Fruit fly (Drosophila melanogaster) whole organism, prepupa: ENCODE data around the gene Keap1.
A peak's percentile ranks its signal among the peaks of the same experiment; 100 is the strongest.

Experiments used
- Blimp-1 ChIP-seq: fragments of 200-800 bp; sonication (Bioruptor generic); optimal IDR thresholded peaks from 3 replicates; lab custom pipeline; 2017; ENCODE audit warnings: missing biosample characterization, missing genetic modification characterization, mild to moderate bottlenecking, moderate library complexity, missing genetic modification reagents
- CG10669 ChIP-seq: fragments of 200-800 bp; sonication (Bioruptor generic); optimal IDR thresholded peaks from 3 replicates; lab custom pipeline; 2018; ENCODE audit warnings: missing biosample characterization, mild to moderate bottlenecking, missing genetic modification characterization, moderate library complexity
- CG11294 ChIP-seq: fragments of 200-800 bp; sonication (Bioruptor generic); IDR thresholded peaks from 2 replicates; pipeline ENCODE4 v1.3.6; 2022; ENCODE audit warnings: missing biosample characterization, missing genetic modification characterization
- CG11902 ChIP-seq: fragments of 200-800 bp; sonication (Bioruptor generic); optimal IDR thresholded peaks from 3 replicates; lab custom pipeline; 2016; ENCODE audit warnings: missing biosample characterization, missing genetic modification characterization
- CG15336 ChIP-seq: fragments of 200-800 bp; sonication (Bioruptor generic); IDR thresholded peaks from 2 replicates; pipeline ENCODE4 v1.3.6; 2022; ENCODE audit warnings: missing biosample characterization, missing genetic modification characterization
- CG1621 ChIP-seq: fragments of 200-800 bp; sonication (Bioruptor generic); optimal IDR thresholded peaks from 3 replicates; lab custom pipeline; 2018; ENCODE audit warnings: missing biosample characterization, mild to moderate bottlenecking, missing genetic modification characterization
- CG16779 ChIP-seq: fragments of 200-800 bp; sonication (Bioruptor generic); optimal IDR thresholded peaks from 3 replicates; lab custom pipeline; 2017; ENCODE audit warnings: missing biosample characterization, mild to moderate bottlenecking, missing genetic modification characterization
- CG3032 ChIP-seq: fragments of 200-800 bp; optimal IDR thresholded peaks from 2 replicates; lab custom pipeline; 2019; ENCODE audit warnings: missing biosample characterization, mild to moderate bottlenecking, missing genetic modification characterization, moderate library complexity
- CG31627 ChIP-seq: fragments of 200-800 bp; sonication (Bioruptor generic); optimal IDR thresholded peaks from 3 replicates; lab custom pipeline; 2016; ENCODE audit warnings: missing biosample characterization, missing genetic modification characterization
- CG32006 ChIP-seq: fragments of 200-800 bp; sonication (Bioruptor generic); optimal IDR thresholded peaks from 3 replicates; lab custom pipeline; 2017; ENCODE audit warnings: missing biosample characterization, mild to moderate bottlenecking, missing genetic modification characterization
- CG34406 ChIP-seq: fragments of 200-800 bp; sonication (Bioruptor generic); optimal IDR thresholded peaks from 3 replicates; lab custom pipeline; 2016; ENCODE audit warnings: missing biosample characterization, missing genetic modification characterization
- CG4318 ChIP-seq: fragments of 200-800 bp; sonication (Bioruptor generic); optimal IDR thresholded peaks from 3 replicates; lab custom pipeline; 2017; ENCODE audit warnings: missing biosample characterization, mild to moderate bottlenecking, missing genetic modification characterization
- CG6163 ChIP-seq: fragments of 200-800 bp; sonication (Bioruptor generic); IDR thresholded peaks from 3 replicates; pipeline ENCODE4 v1.3.6; 2022; ENCODE audit warnings: missing biosample characterization, missing genetic modification characterization
- CG6808 ChIP-seq: fragments of 200-800 bp; sonication (Bioruptor generic); optimal IDR thresholded peaks from 3 replicates; lab custom pipeline; 2017; ENCODE audit warnings: missing biosample characterization, missing genetic modification characterization, mild to moderate bottlenecking, moderate library complexity, missing genetic modification reagents
- CG7368 ChIP-seq: fragments of 200-800 bp; sonication (Bioruptor generic); optimal IDR thresholded peaks from 3 replicates; lab custom pipeline; 2016; ENCODE audit warnings: missing biosample characterization, missing genetic modification characterization
- CG8119 ChIP-seq: fragments of 200-800 bp; sonication (Bioruptor generic); IDR thresholded peaks from 3 replicates; pipeline ENCODE4 v1.3.6; 2022; ENCODE audit warnings: missing biosample characterization, missing genetic modification characterization
- CG8632 ChIP-seq: fragments of 200-800 bp; sonication (Bioruptor generic); optimal IDR thresholded peaks from 3 replicates; lab custom pipeline; 2016; ENCODE audit warnings: missing biosample characterization, missing genetic modification characterization
- CG9139 ChIP-seq: fragments of 200-800 bp; sonication (Bioruptor generic); optimal IDR thresholded peaks from 3 replicates; lab custom pipeline; 2017; ENCODE audit warnings: missing biosample characterization, mild to moderate bottlenecking, missing genetic modification characterization
- Eip75B ChIP-seq: fragments of 200-800 bp; sonication (Bioruptor generic); optimal IDR thresholded peaks from 3 replicates; lab custom pipeline; 2016; ENCODE audit warnings: missing biosample characterization, missing genetic modification characterization
- Eip78C ChIP-seq: fragments of 200-800 bp; sonication (Bioruptor generic); peaks from one replicate; lab custom pipeline; 2016; ENCODE audit warnings: missing biosample characterization, missing genetic modification characterization
- Eip93F ChIP-seq: fragments of 200-800 bp; sonication (Bioruptor generic); optimal IDR thresholded peaks from 2 replicates; lab custom pipeline; 2016; ENCODE audit warnings: missing biosample characterization, mild to moderate bottlenecking, missing genetic modification characterization
- Ets21C ChIP-seq: fragments of 200-800 bp; sonication (Bioruptor generic); optimal IDR thresholded peaks from 3 replicates; lab custom pipeline; 2016; ENCODE audit warnings: missing biosample characterization, missing genetic modification characterization
- Gug ChIP-seq: fragments of 200-800 bp; sonication (Bioruptor generic); IDR thresholded peaks from 2 replicates; pipeline ENCODE4 v1.3.6; 2022; ENCODE audit warnings: missing biosample characterization, missing genetic modification characterization
- Hr38 ChIP-seq: sonication (Bioruptor generic); optimal IDR thresholded peaks from 2 replicates; lab custom pipeline; 2016; ENCODE audit warnings: missing biosample characterization, missing genetic modification characterization
- Hr4 ChIP-seq: fragments of 200-800 bp; sonication (Bioruptor generic); optimal IDR thresholded peaks from 3 replicates; lab custom pipeline; 2016; ENCODE audit warnings: missing biosample characterization, missing genetic modification characterization
- Lpt ChIP-seq: fragments of 200-800 bp; sonication (Bioruptor generic); optimal IDR thresholded peaks from 3 replicates; lab custom pipeline; 2016; ENCODE audit warnings: missing biosample characterization, missing genetic modification characterization
- Met ChIP-seq: fragments of 200-800 bp; sonication (Bioruptor generic); optimal IDR thresholded peaks from 3 replicates; lab custom pipeline; 2016; ENCODE audit warnings: missing biosample characterization, missing genetic modification characterization
- OdsH ChIP-seq: fragments of 200-800 bp; sonication (Bioruptor generic); optimal IDR thresholded peaks from 3 replicates; lab custom pipeline; 2016; ENCODE audit warnings: missing biosample characterization, missing genetic modification characterization
- achi ChIP-seq: fragments of 200-800 bp; sonication (Bioruptor generic); optimal IDR thresholded peaks from 3 replicates; lab custom pipeline; 2016; ENCODE audit warnings: missing biosample characterization, missing genetic modification characterization
- dac ChIP-seq: fragments of 200-800 bp; sonication (Bioruptor generic); optimal IDR thresholded peaks from 2 replicates; lab custom pipeline; 2017; ENCODE audit warnings: missing biosample characterization, mild to moderate bottlenecking, missing genetic modification characterization
- dsx ChIP-seq: fragments of 200-800 bp; optimal IDR thresholded peaks from 3 replicates; lab custom pipeline; 2019; ENCODE audit warnings: missing biosample characterization, mild to moderate bottlenecking, missing genetic modification characterization, moderate library complexity; ENCODE audit not compliant: poor library complexity, severe bottlenecking
- eg ChIP-seq: fragments of 200-800 bp; sonication (Bioruptor generic); IDR thresholded peaks from 3 replicates; pipeline ENCODE4 v1.3.6; 2022; ENCODE audit warnings: missing biosample characterization, missing genetic modification characterization
- fd59A ChIP-seq: fragments of 200-800 bp; sonication (Bioruptor generic); optimal IDR thresholded peaks from 2 replicates; lab custom pipeline; 2017; ENCODE audit warnings: missing biosample characterization, mild to moderate bottlenecking, missing genetic modification characterization, missing genetic modification reagents
- fd85E ChIP-seq: fragments of 200-800 bp; sonication (Bioruptor generic); optimal IDR thresholded peaks from 3 replicates; lab custom pipeline; 2016; ENCODE audit warnings: missing biosample characterization, missing genetic modification characterization
- fkh ChIP-seq: fragments of 200-800 bp; sonication (Bioruptor generic); optimal IDR thresholded peaks from 3 replicates; lab custom pipeline; 2017; ENCODE audit warnings: missing biosample characterization, mild to moderate bottlenecking, missing genetic modification characterization, moderate library complexity
- lz ChIP-seq: fragments of 200-800 bp; sonication (Bioruptor generic); optimal IDR thresholded peaks from 3 replicates; lab custom pipeline; 2016; ENCODE audit warnings: missing biosample characterization, missing genetic modification characterization
- net ChIP-seq: fragments of 200-800 bp; sonication (Bioruptor generic); optimal IDR thresholded peaks from 3 replicates; lab custom pipeline; 2016; ENCODE audit warnings: missing biosample characterization, missing genetic modification characterization
- pdm3 ChIP-seq: fragments of 200-800 bp; sonication (Bioruptor generic); optimal IDR thresholded peaks from 3 replicates; lab custom pipeline; 2016; ENCODE audit warnings: missing biosample characterization, missing genetic modification characterization
- salr ChIP-seq, 2 experiments: fragments of 200-800 bp; sonication (Bioruptor generic); optimal IDR thresholded peaks; 3 replicates each; lab custom pipeline; 2016 to 2018; ENCODE audit warnings: missing biosample characterization in 2 of 2, missing genetic modification characterization in 2 of 2, mild to moderate bottlenecking in 1 of 2
- spab ChIP-seq: fragments of 200-800 bp; sonication (Bioruptor generic); optimal IDR thresholded peaks from 2 replicates; lab custom pipeline; 2017; ENCODE audit warnings: missing biosample characterization, mild to moderate bottlenecking, missing genetic modification characterization, missing genetic modification reagents
- svp ChIP-seq: fragments of 200-800 bp; sonication (Bioruptor generic); peaks from one replicate; lab custom pipeline; 2016; ENCODE audit warnings: missing biosample characterization, missing genetic modification characterization
- vri ChIP-seq: fragments of 200-800 bp; sonication (Bioruptor generic); optimal IDR thresholded peaks from 3 replicates; lab custom pipeline; 2016; ENCODE audit warnings: missing biosample characterization, mild to moderate bottlenecking, missing genetic modification characterization

Keap1 gene

dm6 chr3R:17067721-17068120, 12.0 kb downstream of the Keap1 start:
- TF ChIP-seq Lpt (GFP tag; lab: Kevin White, UChicago) (no peak), svp (peak; percentile 66), fkh (peak; percentile 44), fd59A (GFP tag; lab: Kevin White, UChicago) (no peak), vri (GFP tag; lab: Kevin White, UChicago) (peak; percentile 96), Eip78C (GFP tag; lab: Kevin White, UChicago) (peak; percentile 11)

- TF ChIP-seq dac (GFP tag; lab: Kevin White, UChicago) (no peak), achi (GFP tag; lab: Kevin White, UChicago) (no peak), OdsH (no peak), Ets21C (no peak), eg (GFP tag; lab: Robert Waterston, UW) (0 out of 3 replicates have a peak, but pooled peaks have one; percentile 10), Eip93F (GFP tag; lab: Kevin White, UChicago) (peak; percentile 11), CG10669 (GFP tag; lab: Kevin White, UChicago) (no peak), dsx (GFP tag; lab: Kevin White, UChicago) (no peak), CG34406 (GFP tag; lab: Kevin White, UChicago) (no peak), pdm3 (GFP tag; lab: Kevin White, UChicago) (no peak), svp (peak; percentile 50), CG15336 (GFP tag; lab: Robert Waterston, UW) (no peak), Blimp-1 (GFP tag; lab: Kevin White, UChicago) (no peak), CG31627 (GFP tag; lab: Kevin White, UChicago) (no peak), lz (GFP tag; lab: Kevin White, UChicago) (no peak), CG7368 (GFP tag; lab: Kevin White, UChicago) (no peak), CG32006 (GFP tag; lab: Kevin White, UChicago) (no peak), Met (GFP tag; lab: Kevin White, UChicago) (no peak)
- TF ChIP-seq, all 60 proteins: peak for 3
Measured at dm6 chr3R:17066828-17067430, 12.8 kb downstream of the Keap1 start.

- peak; percentile 38 for TF ChIP-seq Eip78C (GFP tag; lab: Kevin White, UChicago)
- TF ChIP-seq salr (GFP tag; optimal IDR thresholded peaks at IDR 0.05; lab: Kevin White, UChicago): no peak
Measured at dm6 chr3R:17066077-17066476, 13.7 kb downstream of the Keap1 start.

- TF ChIP-seq CG9139: peak; percentile 68
- TF ChIP-seq Eip75B (GFP tag; lab: Kevin White, UChicago): peak; percentile 97
- peak; percentile 95 for TF ChIP-seq CG8119
- peak; percentile 10; the same call in 1 of the 2 replicates for TF ChIP-seq CG11294 (GFP tag; lab: Robert Waterston, UW)
- TF ChIP-seq Hr4 (GFP tag; lab: Kevin White, UChicago): peak; percentile 97
- no peak for TF ChIP-seq Hr38 (GFP tag; lab: Kevin White, UChicago)
- peak; percentile 93 for TF ChIP-seq CG8632 (GFP tag; lab: Kevin White, UChicago)
- TF ChIP-seq dac (GFP tag; lab: Kevin White, UChicago): peak; percentile 91
- peak; percentile 90 for TF ChIP-seq CG7368 (GFP tag; lab: Kevin White, UChicago)
- TF ChIP-seq eg (GFP tag; lab: Robert Waterston, UW): peak; percentile 91
- TF ChIP-seq salr (GFP tag; optimal IDR thresholded peaks at IDR 0.05; lab: Kevin White, UChicago): peak; percentile 79 to 90
- peak; percentile 84 for TF ChIP-seq spab
- TF ChIP-seq fd59A (GFP tag; lab: Kevin White, UChicago): peak; percentile 80
- peak; percentile 92 for TF ChIP-seq CG4318 (GFP tag; lab: Kevin White, UChicago)
- peak; percentile 85 for TF ChIP-seq CG6808 (GFP tag; lab: Kevin White, UChicago)
- TF ChIP-seq CG16779: peak; percentile 73
- peak; percentile 91 for TF ChIP-seq CG6163 (GFP tag; lab: Robert Waterston, UW)
- peak; percentile 79 for TF ChIP-seq CG1621
- peak; percentile 88 for TF ChIP-seq CG11902 (GFP tag; lab: Kevin White, UChicago)
- peak; percentile 89 for TF ChIP-seq Lpt (GFP tag; lab: Kevin White, UChicago)
- peak; percentile 84 for TF ChIP-seq Gug
- peak; percentile 86 for TF ChIP-seq dsx (GFP tag; lab: Kevin White, UChicago)
- peak; percentile 82 for TF ChIP-seq CG3032 (tag; lab: Kevin White, UChicago)
- peak; percentile 95 for TF ChIP-seq net (GFP tag; lab: Kevin White, UChicago)
- peak; percentile 98 for TF ChIP-seq Met (GFP tag; lab: Kevin White, UChicago)
- peak; percentile 80 for TF ChIP-seq fd85E (GFP tag; lab: Kevin White, UChicago)
- TF ChIP-seq Blimp-1 (GFP tag; lab: Kevin White, UChicago): peak; percentile 96
- TF ChIP-seq Eip78C (GFP tag; lab: Kevin White, UChicago): peak; percentile 99
Measured at dm6 chr3R:17065018-17065784, 14.5 kb downstream of the Keap1 start.
